Fruit fly (Drosophila melanogaster): ENCODE results near the gene BoYb.

The BoYb gene

DNA sequence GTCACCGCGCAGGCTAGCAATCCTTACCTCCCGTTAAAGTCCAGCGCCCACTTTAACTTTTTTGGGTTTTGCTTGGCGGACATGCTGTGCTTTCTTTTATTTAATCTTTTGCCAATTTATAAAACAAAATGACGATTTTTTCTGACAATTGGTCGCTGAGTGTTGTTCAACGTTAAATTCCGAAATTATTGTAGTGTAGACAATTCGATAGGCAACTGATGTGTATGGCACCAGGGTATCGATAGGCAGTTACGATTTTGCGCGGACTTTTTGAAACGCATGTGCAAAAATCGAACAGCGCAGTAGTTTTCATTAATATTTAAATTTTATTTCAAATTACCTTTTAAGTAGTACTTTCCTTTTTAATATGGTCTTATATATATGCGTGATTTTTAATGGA lies 33.6 kb upstream of the BoYb start, which contains the start of gene EMC4 (continued):
- TF ChIP-seq sob (GFP tag; IDR thresholded peaks at IDR 0.05) (peak; percentile 84), Awh (GFP tag; IDR thresholded peaks at IDR 0.05) (no peak), HmgD (GFP tag; optimal IDR thresholded peaks at IDR 0.05) (no peak), CG4404 (GFP tag; IDR thresholded peaks at IDR 0.05) (no peak), CG12219 (GFP tag; optimal IDR thresholded peaks at IDR 0.05) (no peak), ato (GFP tag; IDR thresholded peaks at IDR 0.05; ENCODE audit: partially characterized antibody) (peak; percentile 68), Asciz (GFP tag; optimal IDR thresholded peaks at IDR 0.05) (no peak), Fer3 (tag; optimal IDR thresholded peaks at IDR 0.05) (peak; percentile 51), pita (GFP tag; optimal IDR thresholded peaks at IDR 0.05) (no peak), Opbp (GFP tag; IDR thresholded peaks at IDR 0.05; ENCODE audit: partially characterized antibody) (peak; percentile 82; the same call in 2 of the 3 replicates), D19A (tag; optimal IDR thresholded peaks at IDR 0.05) (peak; percentile 9), CG10321 (GFP tag; IDR thresholded peaks at IDR 0.05) (no peak), Hr39 (optimal IDR thresholded peaks at IDR 0.05) (no peak), dati (GFP tag; IDR thresholded peaks at IDR 0.05) (no peak), CG17829 (tag; optimal IDR thresholded peaks at IDR 0.05) (peak; percentile 64), CG7963 (GFP tag; IDR thresholded peaks at IDR 0.05; ENCODE audit: partially characterized antibody) (peak; percentile 50; the same call in 1 of the 3 replicates), ssp (GFP tag; IDR thresholded peaks at IDR 0.05) (no peak), Taf1 (GFP tag; IDR thresholded peaks at IDR 0.05) (no peak), row (GFP tag; IDR thresholded peaks at IDR 0.05) (peak; percentile 30; the same call in 1 of the 3 replicates), CG8281 (tag; optimal IDR thresholded peaks at IDR 0.05) (no peak), CG15696 (tag; optimal IDR thresholded peaks at IDR 0.05) (no peak), CG4282 (GFP tag; optimal IDR thresholded peaks at IDR 0.05) (no peak), jing (GFP tag; optimal IDR thresholded peaks at IDR 0.05) (no peak), CG18599 (GFP tag; optimal IDR thresholded peaks at IDR 0.05) (peak; percentile 38), gem (tag; optimal IDR thresholded peaks at IDR 0.05) (no peak), Lpt (GFP tag; optimal IDR thresholded peaks at IDR 0.05) (no peak), Ets65A (GFP tag) (peak; percentile 93), CG2129 (GFP tag; IDR thresholded peaks at IDR 0.05; ENCODE audit: partially characterized antibody) (0 out of 2 replicates have a peak, but pooled peaks have one; percentile 20), mirr (GFP tag; optimal IDR thresholded peaks at IDR 0.05) (no peak), CG3838 (GFP tag; optimal IDR thresholded peaks at IDR 0.05) (no peak), CG1024 (GFP tag; IDR thresholded peaks at IDR 0.05) (no peak), CG32767 (GFP tag; IDR thresholded peaks at IDR 0.05) (0 out of 2 replicates have a peak, but pooled peaks have one; percentile 14), CG13123 (GFP tag; optimal IDR thresholded peaks at IDR 0.05) (peak; percentile 3), B-H1 (GFP tag; IDR thresholded peaks at IDR 0.05) (no peak), CG14667 (GFP tag; IDR thresholded peaks at IDR 0.05) (no peak), CG6813 (GFP tag; optimal IDR thresholded peaks at IDR 0.05) (no peak), CG31441 (GFP tag; IDR thresholded peaks at IDR 0.05) (no peak), abd-A (tag; optimal IDR thresholded peaks at IDR 0.05) (no peak), unpg (GFP tag; optimal IDR thresholded peaks at IDR 0.05) (peak; percentile 33), Nf-YB (GFP tag; optimal IDR thresholded peaks at IDR 0.05) (no peak), lilli (GFP tag; optimal IDR thresholded peaks at IDR 0.05) (peak; percentile 74), CG18262 (tag; optimal IDR thresholded peaks at IDR 0.05) (peak; percentile 15), CG4328 (GFP tag; optimal IDR thresholded peaks at IDR 0.05) (no peak), CG17385 (GFP tag; optimal IDR thresholded peaks at IDR 0.05) (peak; percentile 47), Dad (GFP tag; optimal IDR thresholded peaks at IDR 0.05) (peak; percentile 56), CG11723 (GFP tag; optimal IDR thresholded peaks at IDR 0.05) (no peak), CG3281 (GFP tag; optimal IDR thresholded peaks at IDR 0.05) (peak; percentile 34), Poxn (GFP tag; IDR thresholded peaks at IDR 0.05) (no peak), CG1602 (GFP tag; optimal IDR thresholded peaks at IDR 0.05) (no peak), pum (GFP tag; optimal IDR thresholded peaks at IDR 0.05) (no peak), PHDP (tag; optimal IDR thresholded peaks at IDR 0.05) (peak; percentile 15), CG2202 (tag; optimal IDR thresholded peaks at IDR 0.05) (no peak)

All from whole organism, embryonic.